Worm (Caenorhabditis elegans): Measurements from ENCODE around the gene npp-21.

DNA sequence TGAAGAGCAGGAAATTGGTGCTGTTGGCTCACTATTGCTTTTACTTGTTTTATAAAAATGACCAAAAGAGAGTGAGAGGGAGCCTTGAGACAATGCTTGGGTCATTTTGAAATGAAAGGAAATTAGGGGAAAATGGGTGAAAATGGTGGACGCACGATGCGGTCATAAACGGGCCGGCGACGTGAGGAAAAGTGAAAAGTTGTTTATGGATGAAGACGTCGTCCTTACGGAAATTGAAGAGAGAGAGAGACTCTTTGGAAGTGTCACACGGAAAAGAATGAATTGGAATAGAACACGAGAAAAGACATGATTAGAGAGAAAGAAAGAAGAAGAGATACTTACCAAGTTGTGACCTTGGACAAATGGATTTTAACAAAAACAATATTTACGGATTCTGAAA, 22.1 kb downstream of the npp-21 start:
- TF ChIP-seq fos-1 (tag; optimal IDR thresholded peaks at IDR 0.05) (no peak), nhr-237 (tag; optimal IDR thresholded peaks at IDR 0.05) (no peak), unc-62 (GFP tag; optimal IDR thresholded peaks at IDR 0.05) (no peak), Y116A8C.19 (tag; optimal IDR thresholded peaks at IDR 0.05; ENCODE audit: borderline replicate concordance) (no peak), elt-3 (tag; optimal IDR thresholded peaks at IDR 0.05) (peak in 1 of 6 experiments; percentile 20), fkh-4 (tag; optimal IDR thresholded peaks at IDR 0.05; ENCODE audit: borderline replicate concordance) (no peak), ceh-82 (tag; optimal IDR thresholded peaks at IDR 0.05) (no peak), egl-27 (tag; optimal IDR thresholded peaks at IDR 0.05) (no peak), ceh-8 (GFP tag; optimal IDR thresholded peaks at IDR 0.05) (no peak), nhr-47 (tag; optimal IDR thresholded peaks at IDR 0.05) (no peak), efl-1 (optimal IDR thresholded peaks at IDR 0.05) (no peak), efl-1 (GFP tag; optimal IDR thresholded peaks at IDR 0.05 in 1 of 2) (peak in 1 of 2 experiments; percentile 71), ztf-4 (tag; optimal IDR thresholded peaks at IDR 0.05) (no peak)
